Worm (Caenorhabditis elegans) whole organism, early embryonic: ENCODE measurements around the gene C16C8.7.

Experiments
- B0310.2 ChIP-seq: sonication (generic microtip); optimal IDR thresholded peaks from 2 replicates; lab custom pipeline; 2016; ENCODE audit warnings: mild to moderate bottlenecking, missing genetic modification characterization, missing compliant biosample characterization
- F13C5.2 ChIP-seq: sonication (generic microtip); optimal IDR thresholded peaks from 2 replicates; lab custom pipeline; 2017; ENCODE audit warnings: mild to moderate bottlenecking, missing genetic modification characterization, inconsistent platforms, missing compliant biosample characterization
- aly-1 ChIP-seq: sonication (generic microtip); optimal IDR thresholded peaks from 2 replicates; lab custom pipeline; 2016; ENCODE audit warnings: missing genetic modification characterization, missing compliant biosample characterization
- ama-1 ChIP-seq: fragments of 150-350 bp; optimal IDR thresholded peaks from 2 replicates; lab custom pipeline; 2014
- ceh-13 ChIP-seq: fragments of 200-800 bp; sonication (Bioruptor generic); optimal IDR thresholded peaks from 2 replicates; lab custom pipeline; 2018; ENCODE audit warnings: mild to moderate bottlenecking, missing genetic modification characterization, missing compliant biosample characterization
- ceh-36 ChIP-seq: sonication (generic microtip); optimal IDR thresholded peaks from 2 replicates; lab custom pipeline; 2016; ENCODE audit warnings: missing genetic modification characterization, inconsistent platforms, missing compliant biosample characterization
- ets-7 ChIP-seq: sonication (generic microtip); optimal IDR thresholded peaks from 2 replicates; lab custom pipeline; 2016; ENCODE audit warnings: missing genotype, missing genetic modification characterization, missing compliant biosample characterization
- flt-1 ChIP-seq: fragments of 200-800 bp; sonication (Bioruptor generic); IDR thresholded peaks from 2 replicates; pipeline ENCODE4 v1.3.6; 2022; ENCODE audit warnings: missing genetic modification characterization, missing compliant biosample characterization
- hmbx-1 ChIP-seq: sonication (generic microtip); optimal IDR thresholded peaks from 2 replicates; lab custom pipeline; 2016; ENCODE audit warnings: mild to moderate bottlenecking, missing genetic modification characterization, missing compliant biosample characterization
- hmg-4 ChIP-seq: fragments of 200-800 bp; sonication (Bioruptor generic); optimal IDR thresholded peaks from 2 replicates; lab custom pipeline; 2018; ENCODE audit warnings: mild to moderate bottlenecking, missing genetic modification characterization, missing compliant biosample characterization
- hnd-1 ChIP-seq: sonication (generic microtip); optimal IDR thresholded peaks from 2 replicates; lab custom pipeline; 2016; ENCODE audit warnings: missing genetic modification characterization, missing compliant biosample characterization
- pes-1 ChIP-seq: fragments of 200-800 bp; sonication (Bioruptor generic); IDR thresholded peaks from 2 replicates; pipeline ENCODE4 v1.3.6; 2022; ENCODE audit warnings: missing genetic modification reagents, missing genetic modification characterization, missing compliant biosample characterization
- scrt-1 ChIP-seq: fragments of 200-800 bp; sonication (Bioruptor generic); IDR thresholded peaks from 2 replicates; pipeline ENCODE4 v1.3.6; 2022; ENCODE audit warnings: missing genetic modification characterization, missing compliant biosample characterization
- sea-1 ChIP-seq: fragments of 200-800 bp; sonication (Bioruptor generic); conservative IDR thresholded peaks from 2 replicates; pipeline ENCODE4 v1.3.6; 2022; ENCODE audit warnings: missing genetic modification characterization, missing compliant biosample characterization
- tbx-11 ChIP-seq: fragments of 200-800 bp; sonication (Bioruptor generic); IDR thresholded peaks from 2 replicates; pipeline ENCODE4 v1.3.6; 2022; ENCODE audit warnings: missing genetic modification characterization, missing compliant biosample characterization
- tbx-37 ChIP-seq: fragments of 200-800 bp; sonication (Bioruptor generic); conservative IDR thresholded peaks from 2 replicates; pipeline ENCODE4 v1.3.6; 2022; ENCODE audit warnings: missing genetic modification reagents, missing genetic modification characterization, missing compliant biosample characterization
- tra-4 ChIP-seq: sonication (generic microtip); optimal IDR thresholded peaks from 2 replicates; lab custom pipeline; 2017; ENCODE audit warnings: missing genetic modification characterization, missing compliant biosample characterization

Gene C16C8.7

DNA sequence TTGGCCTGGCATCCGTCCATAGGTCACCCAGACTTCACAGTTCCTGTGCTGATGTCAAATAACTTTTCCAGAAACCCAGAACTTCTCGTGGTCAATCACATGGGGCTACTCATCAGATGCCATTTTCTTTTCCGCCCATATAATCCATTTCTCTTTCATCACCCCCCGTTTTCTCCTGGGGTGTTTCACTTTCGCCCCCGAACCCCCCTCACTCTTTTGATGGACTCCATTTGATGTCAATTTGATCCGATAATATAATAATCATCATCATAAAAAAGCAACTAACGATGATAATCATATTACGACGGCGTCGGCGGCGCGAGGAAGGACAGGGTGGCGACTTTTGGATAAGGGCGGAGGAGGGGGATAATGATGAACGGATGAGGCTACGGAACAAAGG lies 21.7 kb downstream of the C16C8.7 start:
- TF ChIP-seq pes-1 (GFP tag; lab: Robert Waterston, UW) (no peak), tra-4 (tag; lab: Kevin White, UChicago) (no peak), hnd-1 (tag; lab: Kevin White, UChicago) (no peak), ceh-13 (no peak), aly-1 (no peak), tbx-11 (no peak), F13C5.2 (no peak), flt-1 (GFP tag; lab: Robert Waterston, UW) (no peak), ceh-36 (tag; lab: Kevin White, UChicago) (no peak), ama-1 (lab: Kevin White, UChicago) (no peak), scrt-1 (GFP tag; lab: Robert Waterston, UW) (no peak), ets-7 (no peak), hmg-4 (GFP tag; lab: Kevin White, UChicago) (no peak), sea-1 (GFP tag; lab: Robert Waterston, UW) (no peak)

DNA sequence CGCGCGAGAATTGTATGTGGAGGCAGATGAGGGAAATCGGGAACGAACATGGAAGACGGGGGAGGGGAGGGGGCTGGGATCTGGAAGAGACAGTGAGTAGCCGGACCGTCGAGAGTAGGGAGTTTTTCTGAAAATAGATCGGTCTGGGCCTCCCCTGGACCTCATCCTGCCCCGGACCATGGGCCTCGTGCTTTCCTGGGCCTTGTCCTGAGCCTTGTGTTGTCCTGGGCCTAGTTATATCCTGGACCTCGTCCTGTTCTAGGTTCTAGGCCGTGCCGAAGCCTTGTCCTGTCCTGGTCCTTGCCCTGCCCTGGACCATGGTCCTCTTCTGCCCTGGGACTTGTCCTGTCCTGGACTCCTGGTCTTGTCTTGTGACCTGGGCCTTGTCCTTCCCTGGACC lies 22.6 kb downstream of the C16C8.7 start:
- TF ChIP-seq sea-1 (GFP tag; lab: Robert Waterston, UW) (no peak), hmbx-1 (tag; lab: Kevin White, UChicago) (no peak), ceh-13 (no peak), tra-4 (tag; lab: Kevin White, UChicago) (no peak), ets-7 (no peak), aly-1 (no peak), hmg-4 (GFP tag; lab: Kevin White, UChicago) (no peak), tbx-11 (0 out of 2 replicates have a peak, but pooled peaks have one; percentile 21)

DNA sequence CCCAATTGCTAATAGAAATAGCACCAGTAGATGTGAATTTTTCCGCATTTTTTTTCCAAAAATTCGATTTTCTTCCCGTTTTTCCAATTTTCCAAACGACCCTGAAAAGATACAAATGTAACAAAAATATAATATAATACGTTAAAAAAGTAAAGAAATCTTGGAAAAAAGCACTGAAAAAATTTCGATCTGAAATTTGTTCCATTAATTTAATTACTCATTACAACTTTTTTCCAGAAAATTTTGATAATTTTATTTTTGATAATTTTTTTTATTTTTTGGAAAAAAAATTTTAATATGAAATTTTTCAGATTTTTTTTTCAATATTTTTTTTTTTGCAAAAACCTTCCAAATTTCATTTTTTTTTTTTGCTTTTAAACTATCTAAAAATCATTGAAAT lies 23.5 kb downstream of the C16C8.7 start, which contains the start of gene skpo-2:
Gene skpo-2 (minus strand): TSS at position 101 of the 400 bp plus-strand sequence.
- TF ChIP-seq aly-1 (no peak), ceh-13 (no peak), F13C5.2 (no peak), hmbx-1 (tag; lab: Kevin White, UChicago) (no peak), ceh-36 (tag; lab: Kevin White, UChicago) (no peak), tbx-11 (no peak), tbx-37 (GFP tag; lab: Robert Waterston, UW) (no peak), tra-4 (tag; lab: Kevin White, UChicago) (no peak)

DNA sequence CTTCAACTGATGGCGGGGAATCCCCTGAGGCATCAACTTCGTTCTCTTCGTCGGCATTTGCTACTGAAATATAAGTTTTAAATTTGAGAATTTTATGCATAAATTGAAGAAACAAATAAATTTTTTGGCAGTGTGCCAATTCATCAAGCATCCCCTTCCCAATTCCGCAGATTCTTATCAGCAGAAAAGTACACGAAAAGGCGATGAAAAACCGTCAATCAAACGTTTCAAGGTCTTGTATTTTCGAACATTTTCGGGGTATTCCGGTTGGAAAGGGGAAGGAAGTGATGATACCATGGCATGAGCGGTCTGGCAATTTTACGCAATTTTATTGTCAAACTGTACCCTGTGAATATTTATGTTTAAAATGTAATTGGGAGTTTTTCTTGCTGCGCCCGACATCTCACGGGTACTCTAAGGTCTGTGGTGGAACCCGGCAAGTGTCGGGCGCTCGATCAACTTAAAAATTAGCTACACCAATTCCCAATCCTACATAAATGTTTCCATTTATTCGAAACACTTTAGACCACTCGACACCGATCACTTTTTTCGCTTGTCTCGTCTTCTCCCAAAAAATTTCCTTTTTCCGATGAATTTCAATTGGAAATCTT lies 24.9 kb downstream of the C16C8.7 start:
- TF ChIP-seq B0310.2 (tag; lab: Kevin White, UChicago) (no peak), ceh-13 (no peak), pes-1 (GFP tag; lab: Robert Waterston, UW) (no peak), ama-1 (lab: Kevin White, UChicago) (no peak), sea-1 (GFP tag; lab: Robert Waterston, UW) (no peak), scrt-1 (GFP tag; lab: Robert Waterston, UW) (no peak), hmg-4 (GFP tag; lab: Kevin White, UChicago) (no peak), hmbx-1 (tag; lab: Kevin White, UChicago) (no peak), tbx-11 (no peak), aly-1 (no peak), tra-4 (tag; lab: Kevin White, UChicago) (no peak), ets-7 (no peak), F13C5.2 (no peak), hnd-1 (tag; lab: Kevin White, UChicago) (no peak), flt-1 (GFP tag; lab: Robert Waterston, UW) (no peak), ceh-36 (tag; lab: Kevin White, UChicago) (no peak), tbx-37 (GFP tag; lab: Robert Waterston, UW) (no peak)

DNA sequence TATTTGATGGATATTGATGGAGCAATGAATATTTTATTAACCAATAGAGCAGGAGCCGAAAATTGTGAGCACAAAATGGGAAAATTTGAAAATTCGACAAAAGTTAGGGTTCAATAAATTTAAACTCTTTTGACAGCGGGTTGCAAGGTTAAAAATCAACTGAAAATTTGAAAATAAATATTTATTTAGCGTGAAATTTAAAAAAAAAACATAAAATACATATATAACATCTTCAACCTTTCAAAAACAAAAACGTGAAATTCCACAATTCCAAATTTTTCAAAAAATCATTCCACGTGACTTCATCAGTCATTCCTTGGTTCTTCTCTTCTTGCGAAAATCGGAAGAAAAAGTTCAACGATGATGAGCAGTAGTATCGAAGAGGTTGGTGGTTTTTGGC lies 30.5 kb downstream of the C16C8.7 start, which contains the start of gene C16C8.18:
Gene C16C8.18 (plus strand): TSS at position 301 of the 400 bp plus-strand sequence.
- TF ChIP-seq ama-1 (lab: Kevin White, UChicago) (no peak), tbx-11 (no peak), ceh-36 (tag; lab: Kevin White, UChicago) (no peak), flt-1 (GFP tag; lab: Robert Waterston, UW) (no peak), sea-1 (GFP tag; lab: Robert Waterston, UW) (no peak), ets-7 (no peak), ceh-13 (no peak), F13C5.2 (no peak), aly-1 (no peak)

DNA sequence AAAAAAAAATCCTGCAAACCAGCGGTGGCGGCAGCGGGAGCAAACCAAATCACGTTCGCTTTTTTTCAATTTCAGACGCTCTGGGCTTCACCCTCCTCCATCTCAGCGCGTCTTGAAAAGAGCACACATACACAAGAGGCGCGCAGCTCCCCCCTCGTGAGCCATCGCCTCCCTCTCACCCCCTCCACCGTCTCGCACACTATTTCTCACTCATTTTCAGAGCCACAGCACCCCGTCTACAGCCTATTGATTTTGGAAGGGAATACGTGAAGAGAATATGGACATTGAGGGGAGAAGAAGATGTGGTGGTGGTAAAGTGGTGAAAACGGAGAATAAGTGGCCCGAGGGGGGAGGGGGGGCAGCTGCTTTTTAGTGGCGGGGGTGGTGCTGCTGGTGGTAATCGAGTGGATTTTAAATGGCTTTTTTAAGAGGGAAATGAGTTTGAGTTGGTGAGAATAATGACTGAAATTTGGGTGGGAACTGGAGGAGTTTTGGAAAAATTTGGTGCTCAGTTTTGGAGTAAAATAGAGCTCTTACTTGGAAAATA lies 31.7 kb downstream of the C16C8.7 start:
- TF ChIP-seq tbx-37 (GFP tag; lab: Robert Waterston, UW): no peak
- TF ChIP-seq scrt-1 (GFP tag; lab: Robert Waterston, UW): no peak
- no peak for TF ChIP-seq pes-1 (GFP tag; lab: Robert Waterston, UW)

DNA sequence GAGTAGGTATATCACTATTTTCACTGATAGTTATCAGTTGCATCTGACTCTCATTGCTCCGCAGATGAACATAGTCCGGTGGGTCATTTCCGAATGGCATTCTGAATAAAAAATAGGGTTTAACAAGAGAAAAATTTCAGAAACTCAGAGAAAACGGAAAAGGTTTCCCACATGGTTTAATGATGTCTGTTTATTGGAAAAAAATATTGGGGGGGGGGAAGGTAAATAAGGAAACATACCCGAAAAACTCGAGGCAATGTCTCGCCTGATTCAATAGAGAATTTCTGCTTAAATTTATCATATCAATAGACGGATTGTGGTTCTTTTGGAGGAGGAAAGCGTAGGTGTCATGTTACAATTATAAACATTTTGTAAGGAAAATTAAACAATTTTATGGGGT lies 34.5 kb downstream of the C16C8.7 start, which contains the start of gene nep-11:
Gene nep-11 (minus strand): TSS at position 101 of the 400 bp plus-strand sequence.
- no peak for TF ChIP-seq tbx-37 (GFP tag; lab: Robert Waterston, UW)

DNA sequence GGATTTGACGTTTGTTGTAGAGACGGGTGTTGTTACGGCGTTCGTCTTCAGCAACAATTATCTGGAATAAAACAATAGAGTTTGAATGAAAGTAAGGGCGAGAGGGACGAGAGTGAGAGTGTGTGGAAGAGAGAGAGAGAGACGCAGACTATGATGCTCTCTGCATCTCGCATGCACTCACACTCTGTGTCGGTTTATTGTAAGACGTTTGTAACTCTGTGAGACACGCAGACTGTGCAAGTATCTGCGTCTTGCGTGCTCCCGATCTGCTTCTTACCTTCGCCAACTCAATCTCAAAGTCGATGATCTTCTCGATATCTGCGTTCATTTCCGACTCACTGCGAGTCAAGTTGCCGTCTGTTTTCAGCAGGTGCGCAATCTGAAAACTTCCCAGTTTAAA lies 37.0 kb downstream of the C16C8.7 start:
- TF ChIP-seq scrt-1 (GFP tag; lab: Robert Waterston, UW): no peak
- TF ChIP-seq aly-1: no peak
- no peak for TF ChIP-seq tbx-11
- no peak for TF ChIP-seq ets-7
- TF ChIP-seq hmg-4 (GFP tag; lab: Kevin White, UChicago): no peak
- no peak for TF ChIP-seq F13C5.2
- no peak for TF ChIP-seq sea-1 (GFP tag; lab: Robert Waterston, UW)
- no peak for TF ChIP-seq tbx-37 (GFP tag; lab: Robert Waterston, UW)
- TF ChIP-seq ceh-13: no peak
- no peak for TF ChIP-seq tra-4 (tag; lab: Kevin White, UChicago)
- TF ChIP-seq ceh-36 (tag; lab: Kevin White, UChicago): no peak
- no peak for TF ChIP-seq ama-1 (lab: Kevin White, UChicago)
- TF ChIP-seq hmbx-1 (tag; lab: Kevin White, UChicago): no peak
- TF ChIP-seq hnd-1 (tag; lab: Kevin White, UChicago): no peak
- TF ChIP-seq pes-1 (GFP tag; lab: Robert Waterston, UW): no peak
- TF ChIP-seq B0310.2 (tag; lab: Kevin White, UChicago): no peak
- no peak for TF ChIP-seq flt-1 (GFP tag; lab: Robert Waterston, UW)
